Fruit fly (Drosophila melanogaster) whole organism, prepupa: Measurements from ENCODE around the gene CG31659.

ENCODE experiments used
- CG10669 ChIP-seq: fragments of 200-800 bp; sonication (Bioruptor generic); optimal IDR thresholded peaks from 3 replicates; lab custom pipeline; 2018; ENCODE audit warnings: missing biosample characterization, mild to moderate bottlenecking, missing genetic modification characterization, moderate library complexity
- CG11902 ChIP-seq: fragments of 200-800 bp; sonication (Bioruptor generic); optimal IDR thresholded peaks from 3 replicates; lab custom pipeline; 2016; ENCODE audit warnings: missing biosample characterization, missing genetic modification characterization
- CG15336 ChIP-seq: fragments of 200-800 bp; sonication (Bioruptor generic); IDR thresholded peaks from 2 replicates; pipeline ENCODE4 v1.3.6; 2022; ENCODE audit warnings: missing biosample characterization, missing genetic modification characterization
- CG3032 ChIP-seq: fragments of 200-800 bp; optimal IDR thresholded peaks from 2 replicates; lab custom pipeline; 2019; ENCODE audit warnings: missing biosample characterization, mild to moderate bottlenecking, missing genetic modification characterization, moderate library complexity
- CG31627 ChIP-seq: fragments of 200-800 bp; sonication (Bioruptor generic); optimal IDR thresholded peaks from 3 replicates; lab custom pipeline; 2016; ENCODE audit warnings: missing biosample characterization, missing genetic modification characterization
- CG32006 ChIP-seq: fragments of 200-800 bp; sonication (Bioruptor generic); optimal IDR thresholded peaks from 3 replicates; lab custom pipeline; 2017; ENCODE audit warnings: missing biosample characterization, mild to moderate bottlenecking, missing genetic modification characterization
- CG6163 ChIP-seq: fragments of 200-800 bp; sonication (Bioruptor generic); IDR thresholded peaks from 3 replicates; pipeline ENCODE4 v1.3.6; 2022; ENCODE audit warnings: missing biosample characterization, missing genetic modification characterization
- CG6854 ChIP-seq: fragments of 200-800 bp; sonication (Bioruptor generic); optimal IDR thresholded peaks from 2 replicates; lab custom pipeline; 2017; ENCODE audit warnings: missing biosample characterization, mild to moderate bottlenecking, missing genetic modification characterization
- Lpt ChIP-seq: fragments of 200-800 bp; sonication (Bioruptor generic); optimal IDR thresholded peaks from 3 replicates; lab custom pipeline; 2016; ENCODE audit warnings: missing biosample characterization, missing genetic modification characterization
- Sox102F ChIP-seq: fragments of 200-800 bp; sonication (Bioruptor generic); optimal IDR thresholded peaks from 2 replicates; lab custom pipeline; 2016; ENCODE audit warnings: missing biosample characterization, mild to moderate bottlenecking, missing genetic modification characterization
- achi ChIP-seq: fragments of 200-800 bp; sonication (Bioruptor generic); optimal IDR thresholded peaks from 3 replicates; lab custom pipeline; 2016; ENCODE audit warnings: missing biosample characterization, missing genetic modification characterization
- dac ChIP-seq: fragments of 200-800 bp; sonication (Bioruptor generic); optimal IDR thresholded peaks from 2 replicates; lab custom pipeline; 2017; ENCODE audit warnings: missing biosample characterization, mild to moderate bottlenecking, missing genetic modification characterization
- dsx ChIP-seq: fragments of 200-800 bp; optimal IDR thresholded peaks from 3 replicates; lab custom pipeline; 2019; ENCODE audit warnings: missing biosample characterization, mild to moderate bottlenecking, missing genetic modification characterization, moderate library complexity; ENCODE audit not compliant: poor library complexity, severe bottlenecking
- eg ChIP-seq: fragments of 200-800 bp; sonication (Bioruptor generic); IDR thresholded peaks from 3 replicates; pipeline ENCODE4 v1.3.6; 2022; ENCODE audit warnings: missing biosample characterization, missing genetic modification characterization
- vri ChIP-seq: fragments of 200-800 bp; sonication (Bioruptor generic); optimal IDR thresholded peaks from 3 replicates; lab custom pipeline; 2016; ENCODE audit warnings: missing biosample characterization, mild to moderate bottlenecking, missing genetic modification characterization

Gene CG31659

dm6 chr2L:1312321-1312720 is 47.3 kb downstream of the CG31659 start (continued):
- TF ChIP-seq dsx (GFP tag; lab: Kevin White, UChicago): peak; percentile 50
- peak; percentile 65 for TF ChIP-seq CG6163 (GFP tag; lab: Robert Waterston, UW)
- peak; percentile 40 for TF ChIP-seq Sox102F (GFP tag; lab: Kevin White, UChicago)
- TF ChIP-seq eg (GFP tag; lab: Robert Waterston, UW): peak; percentile 57; the same call in 2 of the 3 replicates
- peak; percentile 35 for TF ChIP-seq CG32006 (GFP tag; lab: Kevin White, UChicago)
- peak; percentile 30 for TF ChIP-seq CG3032 (tag; lab: Kevin White, UChicago)
- TF ChIP-seq CG10669 (GFP tag; lab: Kevin White, UChicago): peak; percentile 53
- TF ChIP-seq dac (GFP tag; lab: Kevin White, UChicago): no peak
- TF ChIP-seq Lpt (GFP tag; lab: Kevin White, UChicago): no peak
- TF ChIP-seq CG15336 (GFP tag; lab: Robert Waterston, UW): 0 out of 2 replicates have a peak, but pooled peaks have one; percentile 34
- TF ChIP-seq CG6854: no peak
- peak; percentile 30 for TF ChIP-seq CG31627 (GFP tag; lab: Kevin White, UChicago)
- peak; percentile 36 for TF ChIP-seq achi
- no peak for TF ChIP-seq vri
- TF ChIP-seq CG11902 (GFP tag; lab: Kevin White, UChicago): peak; percentile 11
